Fruit fly (Drosophila melanogaster) whole organism, embryonic: Measurements from ENCODE around the gene CG14182.

Source experiments
- CG10267 ChIP-seq: fragments of 200-800 bp; sonication (Bioruptor generic); optimal IDR thresholded peaks from 2 replicates; lab custom pipeline; 2018; ENCODE audit warnings: missing biosample characterization, mild to moderate bottlenecking, missing genetic modification characterization, moderate library complexity
- CG10321 ChIP-seq: fragments of 200-800 bp; sonication (Bioruptor generic); IDR thresholded peaks from 2 replicates; pipeline ENCODE4 v1.3.6; 2022; ENCODE audit warnings: missing biosample characterization, missing genetic modification characterization
- CG11085 ChIP-seq: fragments of 200-800 bp; sonication (Bioruptor generic); IDR thresholded peaks from 2 replicates; pipeline ENCODE4 v1.3.6; 2022; ENCODE audit warnings: missing biosample characterization, missing genetic modification characterization
- CG13287 ChIP-seq: fragments of 200-800 bp; sonication (Bioruptor generic); IDR thresholded peaks from 2 replicates; pipeline ENCODE4 v1.3.6; 2022; ENCODE audit warnings: missing biosample characterization, missing genetic modification characterization; ENCODE audit not compliant: partially characterized antibody
- CG14667 ChIP-seq: fragments of 200-800 bp; sonication (Bioruptor generic); IDR thresholded peaks from 2 replicates; pipeline ENCODE4 v1.3.6; 2022; ENCODE audit warnings: missing biosample characterization, missing genetic modification characterization
- CG15514 ChIP-seq: fragments of 200-800 bp; sonication (Bioruptor generic); optimal IDR thresholded peaks from 3 replicates; lab custom pipeline; 2017; ENCODE audit warnings: missing biosample characterization, missing genetic modification characterization, mild to moderate bottlenecking, moderate library complexity, missing genetic modification reagents
- CG17328 ChIP-seq: fragments of 200-800 bp; sonication (Bioruptor generic); IDR thresholded peaks from 2 replicates; pipeline ENCODE4 v1.3.6; 2022; ENCODE audit warnings: missing biosample characterization, missing genetic modification characterization
- CG17385 ChIP-seq: fragments of 200-800 bp; sonication (Bioruptor generic); optimal IDR thresholded peaks from 3 replicates; lab custom pipeline; 2018; ENCODE audit warnings: missing biosample characterization, mild to moderate bottlenecking, missing genetic modification characterization
- CG17802 ChIP-seq: fragments of 200-800 bp; sonication (Bioruptor generic); optimal IDR thresholded peaks from 2 replicates; lab custom pipeline; 2018; ENCODE audit warnings: missing biosample characterization, mild to moderate bottlenecking, missing genetic modification characterization, moderate library complexity
- CG18476 ChIP-seq: fragments of 200-800 bp; sonication (Bioruptor generic); optimal IDR thresholded peaks from 2 replicates; lab custom pipeline; 2016; ENCODE audit warnings: missing biosample characterization, mild to moderate bottlenecking, missing genetic modification characterization
- CG18599 ChIP-seq: fragments of 200-800 bp; sonication (Bioruptor generic); optimal IDR thresholded peaks from 3 replicates; lab custom pipeline; 2017; ENCODE audit warnings: missing biosample characterization, missing genetic modification characterization, mild to moderate bottlenecking, moderate library complexity, missing genetic modification reagents
- CG31224 ChIP-seq: fragments of 200-800 bp; sonication (Bioruptor generic); IDR thresholded peaks from 2 replicates; pipeline ENCODE4 v1.3.6; 2022; ENCODE audit warnings: missing biosample characterization, missing genetic modification characterization
- CG43689 ChIP-seq: fragments of 200-800 bp; sonication (Bioruptor generic); IDR thresholded peaks from 2 replicates; pipeline ENCODE4 v1.3.6; 2022; ENCODE audit warnings: missing biosample characterization, missing genetic modification characterization
- CG4424 ChIP-seq: fragments of 200-800 bp; sonication (Bioruptor generic); optimal IDR thresholded peaks from 3 replicates; lab custom pipeline; 2016; ENCODE audit warnings: missing biosample characterization, missing genetic modification characterization
- CG6765 ChIP-seq: fragments of 200-800 bp; sonication (Bioruptor generic); optimal IDR thresholded peaks from 3 replicates; lab custom pipeline; 2017; ENCODE audit warnings: missing biosample characterization, mild to moderate bottlenecking, missing genetic modification characterization
- CG7786 ChIP-seq: fragments of 200-800 bp; sonication (Bioruptor generic); optimal IDR thresholded peaks from 2 replicates; lab custom pipeline; 2016; ENCODE audit warnings: missing biosample characterization, missing genetic modification characterization
- CG8290 ChIP-seq, 3 experiments: fragments of 200-800 bp; sonication (Bioruptor generic); optimal IDR thresholded peaks; 2 replicates each; lab custom pipeline; 2016 to 2019; ENCODE audit warnings: missing biosample characterization in 3 of 3, missing genetic modification characterization in 3 of 3, mild to moderate bottlenecking in 2 of 3, moderate library complexity in 1 of 3
- CG8388 ChIP-seq: fragments of 200-800 bp; sonication (Bioruptor generic); optimal IDR thresholded peaks from 2 replicates; lab custom pipeline; 2019; ENCODE audit warnings: missing biosample characterization, mild to moderate bottlenecking, missing genetic modification characterization, moderate library complexity
- CG8944 ChIP-seq: fragments of 200-800 bp; sonication (Bioruptor generic); optimal IDR thresholded peaks from 3 replicates; lab custom pipeline; 2016; ENCODE audit warnings: missing biosample characterization, missing genetic modification characterization
- Elba2 ChIP-seq: fragments of 200-800 bp; sonication (Bioruptor generic); optimal IDR thresholded peaks from 3 replicates; lab custom pipeline; 2016; ENCODE audit warnings: missing biosample characterization, missing genetic modification characterization
- Ets97D ChIP-seq: fragments of 200-800 bp; sonication (Bioruptor generic); optimal IDR thresholded peaks from 3 replicates; lab custom pipeline; 2016; ENCODE audit warnings: missing biosample characterization, missing genetic modification characterization
- Hey ChIP-seq: fragments of 200-800 bp; sonication (Bioruptor generic); optimal IDR thresholded peaks from 3 replicates; lab custom pipeline; 2018; ENCODE audit warnings: missing biosample characterization, mild to moderate bottlenecking, missing genetic modification characterization
- HmgZ ChIP-seq: fragments of 200-800 bp; sonication (Bioruptor generic); optimal IDR thresholded peaks from 2 replicates; lab custom pipeline; 2018; ENCODE audit warnings: missing biosample characterization, mild to moderate bottlenecking, missing genetic modification characterization
- Hmr ChIP-seq: fragments of 200-800 bp; sonication (Bioruptor generic); optimal IDR thresholded peaks from 3 replicates; lab custom pipeline; 2017; ENCODE audit warnings: mild to moderate bottlenecking, missing biosample characterization, missing genetic modification reagents, missing genetic modification characterization
- Hr3 ChIP-seq: fragments of 200-800 bp; sonication (Bioruptor generic); optimal IDR thresholded peaks from 3 replicates; lab custom pipeline; 2016; ENCODE audit warnings: missing biosample characterization, missing genetic modification characterization
- Hsf ChIP-seq: fragments of 200-800 bp; sonication (Bioruptor generic); optimal IDR thresholded peaks from 3 replicates; lab custom pipeline; 2016; ENCODE audit warnings: missing biosample characterization, missing genetic modification characterization
- NK7.1 ChIP-seq: fragments of 200-800 bp; sonication (Bioruptor generic); optimal IDR thresholded peaks from 3 replicates; lab custom pipeline; 2016; ENCODE audit warnings: missing biosample characterization, missing genetic modification characterization
- NfI ChIP-seq: fragments of 200-800 bp; sonication (Bioruptor generic); optimal IDR thresholded peaks from 3 replicates; lab custom pipeline; 2018; ENCODE audit warnings: missing biosample characterization, mild to moderate bottlenecking, missing genetic modification characterization, moderate library complexity
- Side ChIP-seq: fragments of 200-800 bp; sonication (Bioruptor generic); optimal IDR thresholded peaks from 2 replicates; lab custom pipeline; 2016; ENCODE audit warnings: missing biosample characterization, missing genetic modification characterization
- Sry-δ ChIP-seq: fragments of 200-800 bp; sonication (Bioruptor generic); optimal IDR thresholded peaks from 2 replicates; lab custom pipeline; 2016; ENCODE audit warnings: missing biosample characterization, missing genetic modification characterization
- amos ChIP-seq: fragments of 200-800 bp; sonication (Bioruptor generic); IDR thresholded peaks from 2 replicates; pipeline ENCODE4 v1.3.6; 2022; ENCODE audit warnings: missing biosample characterization, missing genetic modification characterization; ENCODE audit not compliant: partially characterized antibody
- chn ChIP-seq: fragments of 200-800 bp; sonication (Bioruptor generic); optimal IDR thresholded peaks from 2 replicates; lab custom pipeline; 2016; ENCODE audit warnings: missing biosample characterization, missing genetic modification characterization
- crc ChIP-seq: fragments of 200-800 bp; sonication (Bioruptor generic); optimal IDR thresholded peaks from 2 replicates; lab custom pipeline; 2016; ENCODE audit warnings: missing biosample characterization, missing genetic modification characterization
- danr ChIP-seq: fragments of 200-800 bp; sonication (Bioruptor generic); IDR thresholded peaks from 2 replicates; pipeline ENCODE4 v1.3.6; 2022; ENCODE audit warnings: missing biosample characterization, missing genetic modification characterization
- fru ChIP-seq: fragments of >200 bp; optimal IDR thresholded peaks from 2 replicates; lab custom pipeline; 2017
- gce ChIP-seq: fragments of 200-800 bp; sonication (Bioruptor generic); IDR thresholded peaks from 3 replicates; pipeline ENCODE4 v1.3.6; 2022; ENCODE audit warnings: missing biosample characterization, missing genetic modification characterization
- grau ChIP-seq: fragments of 200-800 bp; optimal IDR thresholded peaks from 3 replicates; lab custom pipeline; 2019; ENCODE audit warnings: missing biosample characterization, mild to moderate bottlenecking, missing genetic modification characterization, moderate library complexity
- h ChIP-seq: fragments of >200 bp; optimal IDR thresholded peaks from 2 replicates; lab custom pipeline; 2017
- ham ChIP-seq: fragments of 200-800 bp; sonication (Bioruptor generic); IDR thresholded peaks from 2 replicates; pipeline ENCODE4 v1.3.6; 2022; ENCODE audit warnings: missing biosample characterization, missing genetic modification characterization
- her ChIP-seq: fragments of 200-800 bp; sonication (Bioruptor generic); optimal IDR thresholded peaks from 2 replicates; lab custom pipeline; 2016; ENCODE audit warnings: missing biosample characterization, missing genetic modification characterization
- kah ChIP-seq: fragments of 200-800 bp; sonication (Bioruptor generic); optimal IDR thresholded peaks from 2 replicates; lab custom pipeline; 2018; ENCODE audit warnings: missing biosample characterization, mild to moderate bottlenecking, missing genetic modification characterization
- lab ChIP-seq: fragments of 200-800 bp; sonication (Bioruptor generic); optimal IDR thresholded peaks from 3 replicates; lab custom pipeline; 2017; ENCODE audit warnings: missing biosample characterization, missing genetic modification characterization, mild to moderate bottlenecking, moderate library complexity, missing genetic modification reagents
- lov ChIP-seq, 2 experiments: fragments of 200-800 bp in 1 of 2; fragments of >200 bp in 1 of 2; sonication (Bioruptor generic) in 1 of 2; IDR thresholded peaks in 1 of 2; optimal IDR thresholded peaks in 1 of 2; 2 replicates in 1 of 2; 3 replicates in 1 of 2; pipeline versions ENCODE4 v1.3.6 to Lab custom; 2017 to 2022; ENCODE audit warnings: missing biosample characterization in 1 of 2, missing genetic modification characterization in 1 of 2
- run ChIP-seq: fragments of 200-800 bp; sonication (Bioruptor generic); optimal IDR thresholded peaks from 3 replicates; lab custom pipeline; 2018; ENCODE audit warnings: missing biosample characterization, mild to moderate bottlenecking, missing genetic modification characterization
- sens ChIP-seq: fragments of 200-800 bp; sonication (Bioruptor generic); peaks from one replicate; lab custom pipeline; 2016; ENCODE audit warnings: missing biosample characterization, missing genetic modification characterization
- tll ChIP-seq, 2 experiments: fragments of 200-800 bp in 1 of 2; fragments of >200 bp in 1 of 2; sonication (Bioruptor generic) in 1 of 2; optimal IDR thresholded peaks; 2 replicates each; lab custom pipeline; 2017 to 2019; ENCODE audit warnings: missing biosample characterization in 2 of 2, missing genetic modification characterization in 2 of 2, mild to moderate bottlenecking in 1 of 2, moderate library complexity in 1 of 2
- tna ChIP-seq: fragments of 200-800 bp; sonication (Bioruptor generic); IDR thresholded peaks from 2 replicates; pipeline ENCODE4 v1.3.6; 2022; ENCODE audit warnings: missing biosample characterization, missing genetic modification characterization; ENCODE audit not compliant: partially characterized antibody
- wek ChIP-seq: fragments of 200-800 bp; sonication (Bioruptor generic); optimal IDR thresholded peaks from 3 replicates; lab custom pipeline; 2018; ENCODE audit warnings: missing biosample characterization, mild to moderate bottlenecking, missing genetic modification characterization, moderate library complexity
- z ChIP-seq: fragments of 200-800 bp; sonication (Bioruptor generic); IDR thresholded peaks from 3 replicates; pipeline ENCODE4 v1.3.6; 2022; ENCODE audit warnings: missing biosample characterization, missing genetic modification characterization
- zfh1 ChIP-seq: fragments of 200-800 bp; sonication (Bioruptor generic); IDR thresholded peaks from 3 replicates; pipeline ENCODE4 v1.3.6; 2022; ENCODE audit warnings: missing biosample characterization, missing genetic modification characterization
- zfh2 ChIP-seq: fragments of 200-800 bp; sonication (Bioruptor generic); optimal IDR thresholded peaks from 2 replicates; lab custom pipeline; 2016; ENCODE audit warnings: missing biosample characterization, missing genetic modification characterization

Gene CG14182

DNA sequence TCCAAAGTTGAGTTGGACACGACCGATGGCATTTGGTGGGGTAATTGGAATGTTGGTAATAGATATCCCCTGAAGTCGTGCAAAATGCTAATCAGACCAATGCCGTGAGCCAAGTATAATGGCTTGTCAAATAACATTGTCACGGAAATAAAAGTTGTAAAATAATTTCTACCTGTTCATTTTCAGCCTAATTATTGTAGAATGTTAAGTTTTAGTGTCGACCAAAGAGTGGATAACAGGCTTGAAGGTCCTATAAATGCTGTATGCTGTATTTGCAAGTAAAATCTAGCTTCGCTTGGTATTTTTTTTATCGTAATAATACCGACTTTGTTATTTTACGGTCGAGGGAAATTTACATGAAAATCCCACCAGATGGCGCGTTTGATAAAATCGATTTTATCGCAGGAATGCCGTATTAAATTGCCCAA, 24.8 kb upstream of the CG14182 start (continued):
- TF ChIP-seq chn (GFP tag; lab: Kevin White, UChicago) = no peak
- TF ChIP-seq Hr3 (GFP tag; lab: Kevin White, UChicago) = no peak
- no peak for TF ChIP-seq CG11085 (GFP tag; lab: Robert Waterston, UW)
- no peak for TF ChIP-seq Hmr (GFP tag; lab: Kevin White, UChicago)
- no peak for TF ChIP-seq Side (GFP tag; lab: Kevin White, UChicago)
- TF ChIP-seq CG4424 (GFP tag; lab: Kevin White, UChicago) = no peak
- no peak for TF ChIP-seq CG8944 (GFP tag; lab: Kevin White, UChicago)
- TF ChIP-seq crc (GFP tag; lab: Kevin White, UChicago) = no peak
- no peak for TF ChIP-seq Hsf (GFP tag; lab: Kevin White, UChicago)
- no peak for TF ChIP-seq CG10321 (GFP tag; lab: Robert Waterston, UW)
- TF ChIP-seq CG18599 = no peak
- peak; percentile 12 for TF ChIP-seq NfI (GFP tag; lab: Kevin White, UChicago)
- no peak for TF ChIP-seq CG6765 (GFP tag; lab: Kevin White, UChicago)
- no peak for TF ChIP-seq CG18476 (GFP tag; lab: Kevin White, UChicago)
- no peak for TF ChIP-seq Hey (tag; lab: Kevin White, UChicago)
- no peak for TF ChIP-seq HmgZ (tag; lab: Kevin White, UChicago)
- peak; percentile 22; the same call in 1 of the 2 replicates for TF ChIP-seq CG13287 (GFP tag; lab: Robert Waterston, UW)
- no peak for TF ChIP-seq her (GFP tag; lab: Kevin White, UChicago)
- no peak for TF ChIP-seq fru
- TF ChIP-seq h (lab: Kevin White, UChicago) = no peak
- TF ChIP-seq kah (GFP tag; lab: Kevin White, UChicago) = no peak
- peak; percentile 69 for TF ChIP-seq sens
- no peak for TF ChIP-seq CG17802
- TF ChIP-seq CG10267 (tag; lab: Kevin White, UChicago) = peak; percentile 58
- no peak for TF ChIP-seq ham (GFP tag; lab: Robert Waterston, UW)
- TF ChIP-seq tll (GFP tag; optimal IDR thresholded peaks at IDR 0.05; lab: Kevin White, UChicago) = no peak
- TF ChIP-seq z (GFP tag; lab: Robert Waterston, UW) = no peak
- no peak for TF ChIP-seq CG17385 (GFP tag; lab: Kevin White, UChicago)
- TF ChIP-seq zfh1 (GFP tag; lab: Robert Waterston, UW) = no peak
- TF ChIP-seq lab (GFP tag; lab: Kevin White, UChicago) = no peak
- TF ChIP-seq CG17328 = 0 out of 2 replicates have a peak, but pooled peaks have one; percentile 24
- TF ChIP-seq Sry-δ (GFP tag; lab: Kevin White, UChicago) = no peak
- no peak for TF ChIP-seq CG43689 (GFP tag; lab: Robert Waterston, UW)
- TF ChIP-seq NK7.1 = no peak
- TF ChIP-seq lov (optimal IDR thresholded peaks at IDR 0.05; lab: Kevin White, UChicago) = no peak
- TF ChIP-seq lov (GFP tag; IDR thresholded peaks at IDR 0.05; lab: Robert Waterston, UW) = no peak
- no peak for TF ChIP-seq Ets97D (GFP tag; lab: Kevin White, UChicago)
- no peak for TF ChIP-seq Elba2 (GFP tag; lab: Kevin White, UChicago)
- TF ChIP-seq CG15514 = peak; percentile 28
- TF ChIP-seq grau = no peak
- TF ChIP-seq danr (GFP tag; lab: Robert Waterston, UW) = no peak
- no peak; the same call in 2 of the 3 replicates for TF ChIP-seq gce (GFP tag; lab: Robert Waterston, UW)
- TF ChIP-seq CG31224 (GFP tag; lab: Robert Waterston, UW) = no peak
- TF ChIP-seq amos (GFP tag; lab: Robert Waterston, UW) = peak; percentile 60; the same call in 1 of the 2 replicates
- no peak for TF ChIP-seq CG14667
- no peak for TF ChIP-seq CG8290 (GFP tag; optimal IDR thresholded peaks at IDR 0.05; lab: Kevin White, UChicago)
- TF ChIP-seq CG8290 (tag; optimal IDR thresholded peaks at IDR 0.05; lab: Kevin White, UChicago) = no peak
- no peak for TF ChIP-seq wek (GFP tag; lab: Kevin White, UChicago)
- TF ChIP-seq CG7786 = no peak
- 0 out of 2 replicates have a peak, but pooled peaks have one; percentile 10 for TF ChIP-seq tna
- no peak for TF ChIP-seq CG8388 (GFP tag; lab: Kevin White, UChicago)
- TF ChIP-seq zfh2 (GFP tag; lab: Kevin White, UChicago) = no peak
- no peak for TF ChIP-seq run
